Fruit fly (Drosophila melanogaster) whole organism, prepupa: ENCODE results near the gene CG17612.

Source experiments
- CG34406 ChIP-seq: fragments of 200-800 bp; sonication (Bioruptor generic); optimal IDR thresholded peaks from 3 replicates; lab custom pipeline; 2016; ENCODE audit warnings: missing biosample characterization, missing genetic modification characterization
- CG4318 ChIP-seq: fragments of 200-800 bp; sonication (Bioruptor generic); optimal IDR thresholded peaks from 3 replicates; lab custom pipeline; 2017; ENCODE audit warnings: missing biosample characterization, mild to moderate bottlenecking, missing genetic modification characterization
- CG6854 ChIP-seq: fragments of 200-800 bp; sonication (Bioruptor generic); optimal IDR thresholded peaks from 2 replicates; lab custom pipeline; 2017; ENCODE audit warnings: missing biosample characterization, mild to moderate bottlenecking, missing genetic modification characterization
- Gug ChIP-seq: fragments of 200-800 bp; sonication (Bioruptor generic); IDR thresholded peaks from 2 replicates; pipeline ENCODE4 v1.3.6; 2022; ENCODE audit warnings: missing biosample characterization, missing genetic modification characterization
- Hr39 ChIP-seq: fragments of 200-800 bp; sonication (Bioruptor generic); optimal IDR thresholded peaks from 2 replicates; lab custom pipeline; 2016; ENCODE audit warnings: missing biosample characterization, missing genetic modification characterization
- Sox14 ChIP-seq: fragments of 200-800 bp; sonication (Bioruptor generic); optimal IDR thresholded peaks from 3 replicates; lab custom pipeline; 2016; ENCODE audit warnings: missing biosample characterization, missing genetic modification characterization
- achi ChIP-seq: fragments of 200-800 bp; sonication (Bioruptor generic); optimal IDR thresholded peaks from 3 replicates; lab custom pipeline; 2016; ENCODE audit warnings: missing biosample characterization, missing genetic modification characterization
- acj6 ChIP-seq: fragments of 200-800 bp; sonication (Bioruptor generic); optimal IDR thresholded peaks from 3 replicates; lab custom pipeline; 2016; ENCODE audit warnings: missing biosample characterization, missing genetic modification characterization
- esn ChIP-seq: fragments of 200-800 bp; sonication (Bioruptor generic); optimal IDR thresholded peaks from 2 replicates; lab custom pipeline; 2016; ENCODE audit warnings: missing biosample characterization, mild to moderate bottlenecking, missing genetic modification characterization, moderate library complexity
- fd59A ChIP-seq: fragments of 200-800 bp; sonication (Bioruptor generic); optimal IDR thresholded peaks from 2 replicates; lab custom pipeline; 2017; ENCODE audit warnings: missing biosample characterization, mild to moderate bottlenecking, missing genetic modification characterization, missing genetic modification reagents
- net ChIP-seq: fragments of 200-800 bp; sonication (Bioruptor generic); optimal IDR thresholded peaks from 3 replicates; lab custom pipeline; 2016; ENCODE audit warnings: missing biosample characterization, missing genetic modification characterization
- pdm3 ChIP-seq: fragments of 200-800 bp; sonication (Bioruptor generic); optimal IDR thresholded peaks from 3 replicates; lab custom pipeline; 2016; ENCODE audit warnings: missing biosample characterization, missing genetic modification characterization

dm6 chr2L:4364914-4365313 lies 17.6 kb downstream of the CG17612 start:
- TF ChIP-seq acj6 (GFP tag; lab: Kevin White, UChicago) (no peak), achi (GFP tag; lab: Kevin White, UChicago) (no peak), CG6854 (GFP tag; lab: Kevin White, UChicago) (no peak), fd59A (GFP tag; lab: Kevin White, UChicago) (no peak), Hr39 (GFP tag; lab: Kevin White, UChicago) (no peak), Sox14 (GFP tag; lab: Kevin White, UChicago) (no peak), net (GFP tag; lab: Kevin White, UChicago) (no peak), pdm3 (no peak), esn (no peak), CG34406 (GFP tag; lab: Kevin White, UChicago) (no peak), CG4318 (no peak), Gug (GFP tag; lab: Robert Waterston, UW) (no peak)
